Worm (Caenorhabditis elegans) whole organism, L2 larva: ENCODE results near the gene ndub-8.
A peak's percentile ranks its signal among the peaks of the same experiment; 100 is the strongest.

Source experiments
- F13H6.1 ChIP-seq: sonication (generic microtip); optimal IDR thresholded peaks from 2 replicates; lab custom pipeline; 2016; ENCODE audit warnings: missing genetic modification characterization, missing compliant biosample characterization
- R02D3.7 ChIP-seq: fragments of 150-350 bp; optimal IDR thresholded peaks from 2 replicates; lab custom pipeline; 2014; ENCODE audit warnings: missing biosample characterization, missing genetic modification characterization
- ama-1 ChIP-seq: fragments of 150-350 bp; optimal IDR thresholded peaks from 2 replicates; lab custom pipeline; 2018; ENCODE audit warnings: inconsistent platforms
- egl-27 ChIP-seq: sonication (generic microtip); optimal IDR thresholded peaks from 3 replicates; lab custom pipeline; 2017; ENCODE audit warnings: missing biosample characterization, missing genetic modification reagents, missing genetic modification characterization
- elt-3 ChIP-seq: sonication (generic microtip); optimal IDR thresholded peaks from 2 replicates; lab custom pipeline; 2017; ENCODE audit warnings: missing biosample characterization, missing genetic modification characterization
- lsy-2 ChIP-seq, 2 experiments: fragments of 150-350 bp in 1 of 2; sonication (generic microtip) in 1 of 2; optimal IDR thresholded peaks; 2 replicates each; lab custom pipeline; 2014 to 2017; ENCODE audit warnings: missing biosample characterization in 2 of 2, missing genetic modification characterization in 2 of 2
- mdl-1 ChIP-seq, 2 experiments: fragments of 150-350 bp in 1 of 2; sonication (generic microtip) in 1 of 2; optimal IDR thresholded peaks; 2 replicates each; lab custom pipeline; 2017; ENCODE audit warnings: missing biosample characterization in 2 of 2, missing genetic modification characterization in 2 of 2
- nhr-11 ChIP-seq: fragments of 150-350 bp; optimal IDR thresholded peaks from 2 replicates; lab custom pipeline; 2014; ENCODE audit warnings: missing biosample characterization, missing genetic modification characterization
- nhr-12 ChIP-seq: fragments of 150-350 bp; optimal IDR thresholded peaks from 2 replicates; lab custom pipeline; 2014; ENCODE audit warnings: missing biosample characterization, missing genetic modification characterization
- nhr-237 ChIP-seq: fragments of 150-350 bp; optimal IDR thresholded peaks from 2 replicates; lab custom pipeline; 2014; ENCODE audit warnings: missing biosample characterization, missing genetic modification characterization
- unc-62 ChIP-seq: fragments of 150-350 bp; optimal IDR thresholded peaks from 2 replicates; lab custom pipeline; 2014; ENCODE audit warnings: missing biosample characterization, missing genetic modification reagents, missing genetic modification characterization
- ztf-11 ChIP-seq: sonication (generic microtip); optimal IDR thresholded peaks from 2 replicates; lab custom pipeline; 2017; ENCODE audit warnings: missing biosample characterization, missing genetic modification characterization

- TF ChIP-seq nhr-237 (tag; lab: Kevin White, UChicago) (peak; percentile 12), lsy-2 (tag; optimal IDR thresholded peaks at IDR 0.05; lab: Kevin White, UChicago) (peak; percentile 99 to 100), elt-3 (tag; lab: Kevin White, UChicago) (no peak), ztf-11 (tag; lab: Kevin White, UChicago) (no peak), mdl-1 (tag; optimal IDR thresholded peaks at IDR 0.05; lab: Kevin White, UChicago) (peak; percentile 12 to 77), nhr-12 (no peak), nhr-11 (no peak), R02D3.7 (tag; lab: Kevin White, UChicago) (peak; percentile 43), F13H6.1 (peak; percentile 81), ama-1 (lab: Kevin White, UChicago) (peak; percentile 28), unc-62 (GFP tag; lab: Kevin White, UChicago) (peak; percentile 37), egl-27 (tag; lab: Kevin White, UChicago) (peak; percentile 36)
These were observed at the start of gene ndub-8, which contains the start of gene cup-14 for ce11 chrII:13872191-13872889.
